Worm (Caenorhabditis elegans): ENCODE results near the gene C46E10.8.
"Not testable (repeated sequence)": the region's sequence is repeated elsewhere in the genome, so short reads cannot be mapped to it uniquely, and the experiment has no call there.

Gene C46E10.8

ce11 chrII:3727996-3728395 is at the start of gene C46E10.8:
TSS of gene C46E10.8 (minus strand) at chrII:3728096.
- TF ChIP-seq scrt-1 (GFP tag; IDR thresholded peaks at IDR 0.05) (no peak), tbx-11 (GFP tag; IDR thresholded peaks at IDR 0.05) (no peak), hnd-1 (tag; optimal IDR thresholded peaks at IDR 0.05) (no peak), flt-1 (GFP tag; IDR thresholded peaks at IDR 0.05) (no peak), ets-7 (tag; optimal IDR thresholded peaks at IDR 0.05) (no peak), B0310.2 (tag; optimal IDR thresholded peaks at IDR 0.05) (no peak), ceh-36 (tag; optimal IDR thresholded peaks at IDR 0.05) (no peak), ama-1 (optimal IDR thresholded peaks at IDR 0.05) (no peak), aly-1 (tag; optimal IDR thresholded peaks at IDR 0.05) (no peak), hmg-4 (GFP tag; optimal IDR thresholded peaks at IDR 0.05) (no peak), F13C5.2 (tag; optimal IDR thresholded peaks at IDR 0.05) (no peak), pes-1 (GFP tag; IDR thresholded peaks at IDR 0.05) (no peak)

- no peak for TF ChIP-seq tbx-11 (GFP tag; IDR thresholded peaks at IDR 0.05)
- no peak for TF ChIP-seq B0310.2 (tag; optimal IDR thresholded peaks at IDR 0.05)
- no peak for TF ChIP-seq tra-4 (tag; optimal IDR thresholded peaks at IDR 0.05)
- TF ChIP-seq scrt-1 (GFP tag; IDR thresholded peaks at IDR 0.05): no peak
- no peak for TF ChIP-seq pes-1 (GFP tag; IDR thresholded peaks at IDR 0.05)
- no peak for TF ChIP-seq aly-1 (tag; optimal IDR thresholded peaks at IDR 0.05)
- no peak for TF ChIP-seq ceh-13 (GFP tag; optimal IDR thresholded peaks at IDR 0.05)
- no peak for TF ChIP-seq flt-1 (GFP tag; IDR thresholded peaks at IDR 0.05)
- no peak for TF ChIP-seq ceh-36 (tag; optimal IDR thresholded peaks at IDR 0.05)
- no peak for TF ChIP-seq sea-1 (GFP tag; conservative IDR thresholded peaks at IDR 0.05)
- TF ChIP-seq hmg-4 (GFP tag; optimal IDR thresholded peaks at IDR 0.05): no peak
- TF ChIP-seq hmbx-1 (tag; optimal IDR thresholded peaks at IDR 0.05): no peak
- TF ChIP-seq F13C5.2 (tag; optimal IDR thresholded peaks at IDR 0.05): no peak
- no peak for TF ChIP-seq ets-7 (tag; optimal IDR thresholded peaks at IDR 0.05)
- TF ChIP-seq ama-1 (optimal IDR thresholded peaks at IDR 0.05): no peak
Observed at ce11 chrII:3775719-3776118, 47.8 kb upstream of the C46E10.8 start, which contains the start of gene T24E12.3. TSS of gene T24E12.3 (plus strand) at chrII:3776019.

- TF ChIP-seq hnd-1 (tag; optimal IDR thresholded peaks at IDR 0.05) (no peak), aly-1 (tag; optimal IDR thresholded peaks at IDR 0.05) (no peak), flt-1 (GFP tag; IDR thresholded peaks at IDR 0.05) (no peak), ama-1 (optimal IDR thresholded peaks at IDR 0.05) (no peak), F13C5.2 (tag; optimal IDR thresholded peaks at IDR 0.05) (no peak), ceh-13 (GFP tag; optimal IDR thresholded peaks at IDR 0.05) (no peak), pes-1 (GFP tag; IDR thresholded peaks at IDR 0.05) (no peak), sea-1 (GFP tag; conservative IDR thresholded peaks at IDR 0.05) (no peak), tra-4 (tag; optimal IDR thresholded peaks at IDR 0.05) (no peak), hmbx-1 (tag; optimal IDR thresholded peaks at IDR 0.05) (no peak), B0310.2 (tag; optimal IDR thresholded peaks at IDR 0.05) (no peak), hmg-4 (GFP tag; optimal IDR thresholded peaks at IDR 0.05) (no peak)
Observed at ce11 chrII:3773130-3773529, 45.2 kb upstream of the C46E10.8 start, which contains the start of gene T24E12.10. TSS of gene T24E12.10 (minus strand) at chrII:3773230.

DNA sequence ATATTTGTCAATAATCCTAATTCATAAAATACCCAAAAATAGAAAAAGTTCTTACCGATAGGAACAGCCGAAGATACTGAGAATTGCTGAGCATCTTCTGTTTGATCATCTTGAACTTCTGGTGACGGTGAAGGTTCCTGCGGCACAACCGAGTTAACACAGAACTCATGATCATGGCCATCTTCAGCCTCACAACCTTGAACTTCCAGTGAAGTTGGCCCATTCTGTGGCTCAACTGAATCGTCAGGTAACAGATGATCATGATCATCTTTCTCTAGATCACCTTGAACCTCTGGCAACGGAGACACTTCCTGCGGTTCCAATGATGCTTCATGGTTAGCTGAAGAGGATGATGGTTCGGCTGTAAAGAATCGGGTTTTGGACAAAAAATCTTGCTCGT is 43.7 kb upstream of the C46E10.8 start:
- no peak for TF ChIP-seq aly-1 (tag; optimal IDR thresholded peaks at IDR 0.05)
- TF ChIP-seq hmg-4 (GFP tag; optimal IDR thresholded peaks at IDR 0.05): no peak
- no peak for TF ChIP-seq ceh-13 (GFP tag; optimal IDR thresholded peaks at IDR 0.05)
- no peak for TF ChIP-seq flt-1 (GFP tag; IDR thresholded peaks at IDR 0.05)
- no peak for TF ChIP-seq hmbx-1 (tag; optimal IDR thresholded peaks at IDR 0.05)
- no peak for TF ChIP-seq scrt-1 (GFP tag; IDR thresholded peaks at IDR 0.05)
- TF ChIP-seq tbx-37 (GFP tag; conservative IDR thresholded peaks at IDR 0.05): no peak
- no peak for TF ChIP-seq pes-1 (GFP tag; IDR thresholded peaks at IDR 0.05)
- TF ChIP-seq sea-1 (GFP tag; conservative IDR thresholded peaks at IDR 0.05): no peak

ce11 chrII:3764486-3764885 is 36.6 kb upstream of the C46E10.8 start, which contains the start of gene srx-112:
TSS of gene srx-112 (minus strand) at chrII:3764586.
- TF ChIP-seq ama-1 (optimal IDR thresholded peaks at IDR 0.05): no peak
- no peak for TF ChIP-seq tbx-11 (GFP tag; IDR thresholded peaks at IDR 0.05)
- TF ChIP-seq aly-1 (tag; optimal IDR thresholded peaks at IDR 0.05): no peak
- TF ChIP-seq ceh-13 (GFP tag; optimal IDR thresholded peaks at IDR 0.05): no peak
- no peak for TF ChIP-seq hnd-1 (tag; optimal IDR thresholded peaks at IDR 0.05)
- no peak for TF ChIP-seq hmg-4 (GFP tag; optimal IDR thresholded peaks at IDR 0.05)
- no peak for TF ChIP-seq ets-7 (tag; optimal IDR thresholded peaks at IDR 0.05)
- TF ChIP-seq scrt-1 (GFP tag; IDR thresholded peaks at IDR 0.05): no peak
- TF ChIP-seq F13C5.2 (tag; optimal IDR thresholded peaks at IDR 0.05): no peak
- TF ChIP-seq sea-1 (GFP tag; conservative IDR thresholded peaks at IDR 0.05): no peak

DNA sequence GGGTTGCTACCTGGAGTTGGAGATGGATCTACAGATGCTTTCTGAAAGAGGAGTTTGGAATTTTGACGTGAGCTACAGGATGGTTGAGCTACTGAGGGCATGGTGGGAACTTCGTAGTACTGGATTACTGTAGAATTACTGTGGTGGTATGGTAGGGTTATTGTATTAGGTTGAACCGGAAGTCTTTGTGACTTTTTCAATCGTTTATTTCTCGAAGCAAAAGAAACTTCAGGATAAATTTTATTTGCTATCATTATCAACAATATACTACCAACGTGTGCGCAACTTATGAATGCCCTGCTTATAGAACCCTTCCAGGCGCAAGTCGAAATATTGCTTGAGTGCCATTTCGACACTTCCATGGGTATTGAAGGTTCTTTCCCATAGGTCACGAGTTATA is 33.7 kb upstream of the C46E10.8 start, which contains the start of gene T24E12.6:
TSS of gene T24E12.6 (minus strand) at position 101 of the 400 bp plus-strand sequence.
- TF ChIP-seq ceh-13 (GFP tag; optimal IDR thresholded peaks at IDR 0.05); sea-1 (GFP tag; conservative IDR thresholded peaks at IDR 0.05); pes-1 (GFP tag; IDR thresholded peaks at IDR 0.05): not testable (repeated sequence)

DNA sequence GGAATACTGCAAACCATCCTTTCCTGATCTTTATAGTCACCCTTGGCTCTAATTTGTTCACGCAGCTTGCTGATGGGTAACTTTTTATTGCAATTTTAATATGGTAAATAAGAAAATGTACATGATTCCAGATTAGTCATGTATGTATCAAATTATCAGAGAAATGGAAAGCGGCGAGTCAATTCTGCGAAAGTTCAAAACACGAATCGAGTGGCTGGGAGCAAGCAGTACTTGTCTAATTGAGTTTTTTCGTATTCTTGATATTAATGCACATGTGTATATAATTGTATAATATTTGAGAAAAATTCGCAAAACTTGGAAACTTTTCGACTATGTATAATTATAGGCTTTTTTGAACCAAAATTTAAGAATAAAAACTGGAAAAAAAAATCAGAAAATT is 31.1 kb upstream of the C46E10.8 start, which contains the start of gene T24E12.12:
TSS of gene T24E12.12 (plus strand) at position 281 of the 400 bp plus-strand sequence.
- no peak for TF ChIP-seq flt-1 (GFP tag; IDR thresholded peaks at IDR 0.05)
- no peak for TF ChIP-seq ceh-13 (GFP tag; optimal IDR thresholded peaks at IDR 0.05)
- no peak for TF ChIP-seq hnd-1 (tag; optimal IDR thresholded peaks at IDR 0.05)
- TF ChIP-seq ets-7 (tag; optimal IDR thresholded peaks at IDR 0.05): no peak
- TF ChIP-seq tra-4 (tag; optimal IDR thresholded peaks at IDR 0.05): no peak
- TF ChIP-seq scrt-1 (GFP tag; IDR thresholded peaks at IDR 0.05): no peak
- TF ChIP-seq B0310.2 (tag; optimal IDR thresholded peaks at IDR 0.05): no peak
- no peak for TF ChIP-seq sea-1 (GFP tag; conservative IDR thresholded peaks at IDR 0.05)
- no peak for TF ChIP-seq hmbx-1 (tag; optimal IDR thresholded peaks at IDR 0.05)
- no peak for TF ChIP-seq aly-1 (tag; optimal IDR thresholded peaks at IDR 0.05)

DNA sequence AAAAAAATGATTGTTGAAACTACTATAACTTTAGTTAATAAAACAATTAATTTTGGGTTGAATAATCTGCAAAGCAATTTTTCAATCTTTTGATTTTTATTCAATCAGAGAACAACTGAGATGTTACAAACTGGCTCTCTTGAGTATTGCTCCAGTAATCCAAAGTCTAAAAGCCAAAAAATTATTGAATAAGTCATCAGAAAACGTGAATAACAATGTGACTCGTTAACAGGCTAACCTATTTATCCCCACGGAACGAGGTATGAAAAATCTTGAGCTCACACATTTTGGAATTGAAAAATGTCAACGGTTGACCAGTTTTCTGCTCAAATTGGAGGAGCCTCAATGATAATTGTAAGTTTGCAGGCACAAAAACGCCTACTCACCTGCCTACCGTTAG is 29.6 kb upstream of the C46E10.8 start, which contains the start of gene srx-111:
TSS of gene srx-111 (plus strand) at position 301 of the 400 bp plus-strand sequence.
- no peak for TF ChIP-seq tbx-37 (GFP tag; conservative IDR thresholded peaks at IDR 0.05)
- no peak for TF ChIP-seq scrt-1 (GFP tag; IDR thresholded peaks at IDR 0.05)
- no peak for TF ChIP-seq pes-1 (GFP tag; IDR thresholded peaks at IDR 0.05)
- no peak for TF ChIP-seq flt-1 (GFP tag; IDR thresholded peaks at IDR 0.05)
- no peak for TF ChIP-seq hmbx-1 (tag; optimal IDR thresholded peaks at IDR 0.05)
- no peak for TF ChIP-seq B0310.2 (tag; optimal IDR thresholded peaks at IDR 0.05)
- no peak for TF ChIP-seq ama-1 (optimal IDR thresholded peaks at IDR 0.05)
- TF ChIP-seq ceh-13 (GFP tag; optimal IDR thresholded peaks at IDR 0.05): no peak
- TF ChIP-seq F13C5.2 (tag; optimal IDR thresholded peaks at IDR 0.05): no peak
- no peak for TF ChIP-seq tra-4 (tag; optimal IDR thresholded peaks at IDR 0.05)
